Fruit fly (Drosophila melanogaster) whole organism, prepupa: ENCODE measurements around the gene Syx13.

Source experiments
- CG11902 ChIP-seq: fragments of 200-800 bp; sonication (Bioruptor generic); optimal IDR thresholded peaks from 3 replicates; lab custom pipeline; 2016; ENCODE audit warnings: missing biosample characterization, missing genetic modification characterization
- CG15336 ChIP-seq: fragments of 200-800 bp; sonication (Bioruptor generic); IDR thresholded peaks from 2 replicates; pipeline ENCODE4 v1.3.6; 2022; ENCODE audit warnings: missing biosample characterization, missing genetic modification characterization
- CG1621 ChIP-seq: fragments of 200-800 bp; sonication (Bioruptor generic); optimal IDR thresholded peaks from 3 replicates; lab custom pipeline; 2018; ENCODE audit warnings: missing biosample characterization, mild to moderate bottlenecking, missing genetic modification characterization
- CG16779 ChIP-seq: fragments of 200-800 bp; sonication (Bioruptor generic); optimal IDR thresholded peaks from 3 replicates; lab custom pipeline; 2017; ENCODE audit warnings: missing biosample characterization, mild to moderate bottlenecking, missing genetic modification characterization
- CG31627 ChIP-seq: fragments of 200-800 bp; sonication (Bioruptor generic); optimal IDR thresholded peaks from 3 replicates; lab custom pipeline; 2016; ENCODE audit warnings: missing biosample characterization, missing genetic modification characterization
- CG32006 ChIP-seq: fragments of 200-800 bp; sonication (Bioruptor generic); optimal IDR thresholded peaks from 3 replicates; lab custom pipeline; 2017; ENCODE audit warnings: missing biosample characterization, mild to moderate bottlenecking, missing genetic modification characterization
- CG3919 ChIP-seq: fragments of 200-800 bp; sonication (Bioruptor generic); optimal IDR thresholded peaks from 3 replicates; lab custom pipeline; 2016; ENCODE audit warnings: missing biosample characterization, missing genetic modification characterization
- CG6163 ChIP-seq: fragments of 200-800 bp; sonication (Bioruptor generic); IDR thresholded peaks from 3 replicates; pipeline ENCODE4 v1.3.6; 2022; ENCODE audit warnings: missing biosample characterization, missing genetic modification characterization
- CG7368 ChIP-seq: fragments of 200-800 bp; sonication (Bioruptor generic); optimal IDR thresholded peaks from 3 replicates; lab custom pipeline; 2016; ENCODE audit warnings: missing biosample characterization, missing genetic modification characterization
- CG8119 ChIP-seq: fragments of 200-800 bp; sonication (Bioruptor generic); IDR thresholded peaks from 3 replicates; pipeline ENCODE4 v1.3.6; 2022; ENCODE audit warnings: missing biosample characterization, missing genetic modification characterization
- CG9139 ChIP-seq: fragments of 200-800 bp; sonication (Bioruptor generic); optimal IDR thresholded peaks from 3 replicates; lab custom pipeline; 2017; ENCODE audit warnings: missing biosample characterization, mild to moderate bottlenecking, missing genetic modification characterization
- Eip75B ChIP-seq: fragments of 200-800 bp; sonication (Bioruptor generic); optimal IDR thresholded peaks from 3 replicates; lab custom pipeline; 2016; ENCODE audit warnings: missing biosample characterization, missing genetic modification characterization
- Eip78C ChIP-seq: fragments of 200-800 bp; sonication (Bioruptor generic); peaks from one replicate; lab custom pipeline; 2016; ENCODE audit warnings: missing biosample characterization, missing genetic modification characterization
- Eip93F ChIP-seq: fragments of 200-800 bp; sonication (Bioruptor generic); optimal IDR thresholded peaks from 2 replicates; lab custom pipeline; 2016; ENCODE audit warnings: missing biosample characterization, mild to moderate bottlenecking, missing genetic modification characterization
- Ets21C ChIP-seq: fragments of 200-800 bp; sonication (Bioruptor generic); optimal IDR thresholded peaks from 3 replicates; lab custom pipeline; 2016; ENCODE audit warnings: missing biosample characterization, missing genetic modification characterization
- Ets96B ChIP-seq: fragments of 200-800 bp; optimal IDR thresholded peaks from 2 replicates; lab custom pipeline; 2019; ENCODE audit warnings: missing biosample characterization, mild to moderate bottlenecking, missing genetic modification characterization, moderate library complexity
- Gug ChIP-seq: fragments of 200-800 bp; sonication (Bioruptor generic); IDR thresholded peaks from 2 replicates; pipeline ENCODE4 v1.3.6; 2022; ENCODE audit warnings: missing biosample characterization, missing genetic modification characterization
- Hr39 ChIP-seq: fragments of 200-800 bp; sonication (Bioruptor generic); optimal IDR thresholded peaks from 2 replicates; lab custom pipeline; 2016; ENCODE audit warnings: missing biosample characterization, missing genetic modification characterization
- Hr4 ChIP-seq: fragments of 200-800 bp; sonication (Bioruptor generic); optimal IDR thresholded peaks from 3 replicates; lab custom pipeline; 2016; ENCODE audit warnings: missing biosample characterization, missing genetic modification characterization
- OdsH ChIP-seq: fragments of 200-800 bp; sonication (Bioruptor generic); optimal IDR thresholded peaks from 3 replicates; lab custom pipeline; 2016; ENCODE audit warnings: missing biosample characterization, missing genetic modification characterization
- Smox ChIP-seq: fragments of 200-800 bp; sonication (Bioruptor generic); optimal IDR thresholded peaks from 3 replicates; lab custom pipeline; 2016; ENCODE audit warnings: missing biosample characterization, missing genetic modification characterization
- Sox14 ChIP-seq: fragments of 200-800 bp; sonication (Bioruptor generic); optimal IDR thresholded peaks from 3 replicates; lab custom pipeline; 2016; ENCODE audit warnings: missing biosample characterization, missing genetic modification characterization
- Sox15 ChIP-seq: fragments of 200-800 bp; sonication (Bioruptor generic); optimal IDR thresholded peaks from 3 replicates; lab custom pipeline; 2016; ENCODE audit warnings: missing biosample characterization, missing genetic modification characterization
- dac ChIP-seq: fragments of 200-800 bp; sonication (Bioruptor generic); optimal IDR thresholded peaks from 2 replicates; lab custom pipeline; 2017; ENCODE audit warnings: missing biosample characterization, mild to moderate bottlenecking, missing genetic modification characterization
- esn ChIP-seq: fragments of 200-800 bp; sonication (Bioruptor generic); optimal IDR thresholded peaks from 2 replicates; lab custom pipeline; 2016; ENCODE audit warnings: missing biosample characterization, mild to moderate bottlenecking, missing genetic modification characterization, moderate library complexity
- lz ChIP-seq: fragments of 200-800 bp; sonication (Bioruptor generic); optimal IDR thresholded peaks from 3 replicates; lab custom pipeline; 2016; ENCODE audit warnings: missing biosample characterization, missing genetic modification characterization
- pdm3 ChIP-seq: fragments of 200-800 bp; sonication (Bioruptor generic); optimal IDR thresholded peaks from 3 replicates; lab custom pipeline; 2016; ENCODE audit warnings: missing biosample characterization, missing genetic modification characterization
- salr ChIP-seq, 2 experiments: fragments of 200-800 bp; sonication (Bioruptor generic); optimal IDR thresholded peaks; 3 replicates each; lab custom pipeline; 2016 to 2018; ENCODE audit warnings: missing biosample characterization in 2 of 2, missing genetic modification characterization in 2 of 2, mild to moderate bottlenecking in 1 of 2
- spab ChIP-seq: fragments of 200-800 bp; sonication (Bioruptor generic); optimal IDR thresholded peaks from 2 replicates; lab custom pipeline; 2017; ENCODE audit warnings: missing biosample characterization, mild to moderate bottlenecking, missing genetic modification characterization, missing genetic modification reagents
- ss ChIP-seq, 2 experiments: fragments of 200-800 bp; sonication (Bioruptor generic); optimal IDR thresholded peaks; 2 replicates in 1 of 2; 3 replicates in 1 of 2; lab custom pipeline; 2017 to 2018; ENCODE audit warnings: mild to moderate bottlenecking in 2 of 2, missing biosample characterization in 2 of 2, missing genetic modification characterization in 2 of 2, moderate library complexity in 1 of 2
- svp ChIP-seq: fragments of 200-800 bp; sonication (Bioruptor generic); peaks from one replicate; lab custom pipeline; 2016; ENCODE audit warnings: missing biosample characterization, missing genetic modification characterization
- vri ChIP-seq: fragments of 200-800 bp; sonication (Bioruptor generic); optimal IDR thresholded peaks from 3 replicates; lab custom pipeline; 2016; ENCODE audit warnings: missing biosample characterization, mild to moderate bottlenecking, missing genetic modification characterization

Syx13 gene

DNA sequence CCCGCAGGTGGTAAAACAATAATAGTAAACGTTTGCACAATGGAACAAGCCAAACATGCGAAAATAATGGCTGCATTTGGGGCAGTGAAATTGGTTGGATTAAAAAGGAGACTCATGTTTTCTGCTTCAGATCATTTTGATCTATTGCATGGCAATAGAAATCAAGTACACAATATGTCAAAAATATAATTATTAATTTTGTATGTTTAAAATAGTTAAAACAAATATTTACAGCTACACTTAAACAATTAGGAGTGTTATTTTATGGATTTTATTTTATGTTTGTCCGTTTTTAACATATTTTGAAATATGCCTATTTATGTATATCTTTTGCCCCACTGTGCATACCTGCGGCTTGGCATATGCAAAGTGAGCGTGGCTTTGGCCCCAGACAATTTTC is 22.0 kb downstream of the Syx13 start (continued):
- TF ChIP-seq CG6163 (GFP tag; lab: Robert Waterston, UW) (no peak), lz (GFP tag; lab: Kevin White, UChicago) (no peak), pdm3 (GFP tag; lab: Kevin White, UChicago) (peak; percentile 13), Sox15 (GFP tag; lab: Kevin White, UChicago) (no peak), ss (GFP tag; optimal IDR thresholded peaks at IDR 0.05; lab: Kevin White, UChicago) (no peak), CG8119 (peak; percentile 44; the same call in 2 of the 3 replicates), CG31627 (GFP tag; lab: Kevin White, UChicago) (no peak)

DNA sequence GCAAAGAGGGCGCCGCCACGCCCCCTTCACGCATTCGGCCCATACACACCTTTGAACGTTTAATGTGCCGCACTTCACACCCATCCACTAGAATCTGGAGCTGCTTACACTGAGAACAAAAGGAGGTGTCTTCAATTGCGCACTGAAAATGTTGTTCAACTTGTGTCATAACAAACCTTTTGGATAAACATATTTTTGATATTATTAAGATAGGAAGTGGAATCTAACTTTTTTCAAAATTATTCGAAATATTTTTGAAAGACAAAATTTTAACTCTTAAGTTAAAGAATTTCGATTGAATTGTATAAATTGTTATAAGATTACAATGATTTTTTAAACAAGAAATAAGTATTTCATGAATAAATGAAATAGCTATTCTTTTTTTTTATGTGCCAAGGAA is 24.1 kb downstream of the Syx13 start:
- TF ChIP-seq Eip75B (GFP tag; lab: Kevin White, UChicago) (peak; percentile 1), CG1621 (no peak), salr (GFP tag; optimal IDR thresholded peaks at IDR 0.05; lab: Kevin White, UChicago) (peak in 1 of 2 experiments; percentile 22), Ets96B (tag; lab: Kevin White, UChicago) (peak; percentile 14), Eip78C (peak; percentile 66), dac (no peak), Sox15 (GFP tag; lab: Kevin White, UChicago) (no peak), CG32006 (GFP tag; lab: Kevin White, UChicago) (peak; percentile 21), pdm3 (GFP tag; lab: Kevin White, UChicago) (no peak), CG3919 (GFP tag; lab: Kevin White, UChicago) (peak; percentile 29)

DNA sequence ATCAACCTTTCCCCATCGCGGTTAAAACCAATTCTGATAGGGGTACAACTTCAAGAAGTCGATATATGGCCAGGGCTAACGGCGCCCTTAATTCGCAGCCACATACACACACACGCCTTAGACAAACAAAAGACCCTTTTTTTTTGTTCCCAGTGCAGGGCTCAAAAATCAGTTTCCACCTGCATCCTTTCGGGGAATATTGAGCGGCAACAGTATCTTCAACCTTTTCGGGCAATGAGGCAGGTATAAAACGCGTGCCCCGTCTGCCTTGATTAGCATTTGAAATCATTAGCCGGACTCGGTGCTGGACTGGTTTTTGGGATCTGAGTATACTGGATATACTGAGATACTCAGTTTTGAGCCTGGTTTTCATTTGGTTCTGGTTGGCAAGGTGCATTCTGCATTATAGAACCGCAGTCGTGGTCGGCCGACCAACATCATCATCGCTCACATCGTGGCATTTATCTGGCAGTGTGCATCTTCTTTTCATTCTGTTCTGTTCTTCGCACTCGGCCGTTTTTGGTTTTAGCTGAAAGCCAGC is 29.9 kb downstream of the Syx13 start:
- TF ChIP-seq Smox (GFP tag; lab: Kevin White, UChicago) (no peak), vri (GFP tag; lab: Kevin White, UChicago) (no peak), Sox15 (GFP tag; lab: Kevin White, UChicago) (no peak), esn (GFP tag; lab: Kevin White, UChicago) (no peak), CG11902 (no peak), CG3919 (GFP tag; lab: Kevin White, UChicago) (no peak), Gug (GFP tag; lab: Robert Waterston, UW) (no peak), CG1621 (no peak), CG16779 (tag; lab: Kevin White, UChicago) (no peak), Eip75B (GFP tag; lab: Kevin White, UChicago) (no peak), spab (GFP tag; lab: Kevin White, UChicago) (no peak)
- TF ChIP-seq, all 60 proteins: peak for 0

DNA sequence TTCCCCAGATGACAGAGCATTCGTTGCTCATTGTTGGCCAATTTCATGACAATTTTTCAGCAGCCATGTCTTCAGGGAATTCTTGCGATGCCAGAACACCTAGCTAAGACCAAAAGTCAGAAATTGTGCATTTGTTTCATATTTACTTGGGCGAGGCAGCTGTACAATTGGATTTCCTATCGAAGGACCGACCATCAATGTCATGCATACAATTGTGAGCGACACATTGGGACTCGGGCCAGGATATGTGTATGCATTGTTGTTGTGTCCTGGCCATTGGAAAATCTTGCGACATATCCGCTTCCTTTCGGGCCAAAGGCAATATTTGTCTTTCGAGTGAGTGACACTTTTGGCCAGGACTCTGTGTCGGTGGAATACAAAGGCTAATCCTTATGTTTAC is 33.1 kb downstream of the Syx13 start:
- TF ChIP-seq Eip78C (no peak), Hr39 (no peak), CG6163 (GFP tag; lab: Robert Waterston, UW) (no peak), OdsH (GFP tag; lab: Kevin White, UChicago) (no peak), lz (GFP tag; lab: Kevin White, UChicago) (no peak), CG32006 (GFP tag; lab: Kevin White, UChicago) (no peak), CG7368 (no peak), Sox14 (GFP tag; lab: Kevin White, UChicago) (no peak), CG15336 (no peak), esn (GFP tag; lab: Kevin White, UChicago) (no peak), CG11902 (no peak), Ets21C (GFP tag; lab: Kevin White, UChicago) (no peak)
- TF ChIP-seq, all 60 proteins: peak for 0

DNA sequence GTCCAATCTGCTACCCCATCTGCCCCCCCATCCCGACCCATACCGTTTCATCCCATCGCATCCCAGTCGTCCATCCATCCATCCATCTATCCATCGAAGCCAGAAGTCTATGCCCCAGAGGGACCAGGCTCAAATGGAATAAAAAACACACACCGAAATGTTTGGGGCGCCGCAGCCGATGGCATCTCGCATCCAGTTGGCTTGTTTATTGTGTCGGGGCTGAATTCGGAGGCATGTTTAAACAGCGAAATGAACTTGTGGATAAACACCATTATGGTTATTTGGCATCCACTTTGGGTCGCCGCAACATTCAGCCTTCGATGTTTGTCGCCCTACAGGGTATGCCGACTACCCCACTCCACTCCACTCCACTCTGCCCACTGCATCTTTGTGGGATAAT is 36.2 kb downstream of the Syx13 start:
- TF ChIP-seq Eip93F (GFP tag; lab: Kevin White, UChicago) (no peak), CG9139 (GFP tag; lab: Kevin White, UChicago) (no peak), Hr4 (GFP tag; lab: Kevin White, UChicago) (no peak), svp (GFP tag; lab: Kevin White, UChicago) (peak; percentile 10)
